Fruit fly (Drosophila melanogaster) whole organism, embryonic: ENCODE measurements around the gene Rdh.

Experiments used
- ATbp ChIP-seq: fragments of 200-800 bp; sonication (Bioruptor generic); optimal IDR thresholded peaks from 2 replicates; lab custom pipeline; 2017; ENCODE audit warnings: missing biosample characterization, mild to moderate bottlenecking, missing genetic modification characterization, missing genetic modification reagents
- Antp ChIP-seq: fragments of 200-800 bp; sonication (Bioruptor generic); optimal IDR thresholded peaks from 3 replicates; lab custom pipeline; 2016; ENCODE audit warnings: missing biosample characterization, missing genetic modification characterization
- Atf3 ChIP-seq: fragments of 200-800 bp; sonication (Bioruptor generic); optimal IDR thresholded peaks from 3 replicates; lab custom pipeline; 2016; ENCODE audit warnings: missing biosample characterization, missing genetic modification characterization
- Bgb ChIP-seq: fragments of 200-800 bp; sonication (Bioruptor generic); IDR thresholded peaks from 2 replicates; pipeline ENCODE4 v1.3.6; 2022; ENCODE audit warnings: missing biosample characterization, missing genetic modification characterization; ENCODE audit not compliant: partially characterized antibody
- Bteb2 ChIP-seq: fragments of 200-800 bp; sonication (Bioruptor generic); optimal IDR thresholded peaks from 2 replicates; lab custom pipeline; 2016; ENCODE audit warnings: missing biosample characterization, missing genetic modification characterization
- C15 ChIP-seq: fragments of 200-800 bp; sonication (Bioruptor generic); IDR thresholded peaks from 3 replicates; pipeline ENCODE4 v1.3.6; 2022; ENCODE audit warnings: missing biosample characterization, missing genetic modification characterization
- CG10267 ChIP-seq: fragments of 200-800 bp; sonication (Bioruptor generic); optimal IDR thresholded peaks from 2 replicates; lab custom pipeline; 2018; ENCODE audit warnings: missing biosample characterization, mild to moderate bottlenecking, missing genetic modification characterization, moderate library complexity
- CG11723 ChIP-seq: fragments of 200-800 bp; sonication (Bioruptor generic); optimal IDR thresholded peaks from 2 replicates; lab custom pipeline; 2017; ENCODE audit warnings: missing biosample characterization, mild to moderate bottlenecking, missing genetic modification characterization
- CG12104 ChIP-seq: fragments of 200-800 bp; sonication (Bioruptor generic); optimal IDR thresholded peaks from 3 replicates; lab custom pipeline; 2016; ENCODE audit warnings: missing biosample characterization, missing genetic modification characterization
- CG1233 ChIP-seq: fragments of 200-800 bp; sonication (Bioruptor generic); optimal IDR thresholded peaks from 4 replicates; lab custom pipeline; 2018; ENCODE audit warnings: missing biosample characterization, mild to moderate bottlenecking, missing genetic modification characterization
- CG13775 ChIP-seq: fragments of 200-800 bp; sonication (Bioruptor generic); optimal IDR thresholded peaks from 3 replicates; lab custom pipeline; 2017; ENCODE audit warnings: missing biosample characterization, mild to moderate bottlenecking, missing genetic modification characterization
- CG14014 ChIP-seq: fragments of 200-800 bp; sonication (Bioruptor generic); IDR thresholded peaks from 2 replicates; pipeline ENCODE4 v1.3.6; 2022; ENCODE audit warnings: missing biosample characterization, missing genetic modification characterization
- CG14667 ChIP-seq: fragments of 200-800 bp; sonication (Bioruptor generic); IDR thresholded peaks from 2 replicates; pipeline ENCODE4 v1.3.6; 2022; ENCODE audit warnings: missing biosample characterization, missing genetic modification characterization
- CG14965 ChIP-seq: fragments of 200-800 bp; sonication (Bioruptor generic); optimal IDR thresholded peaks from 2 replicates; lab custom pipeline; 2016; ENCODE audit warnings: missing biosample characterization, missing genetic modification characterization, borderline replicate concordance
- CG1529 ChIP-seq: fragments of 200-800 bp; sonication (Bioruptor generic); optimal IDR thresholded peaks from 3 replicates; lab custom pipeline; 2018; ENCODE audit warnings: missing biosample characterization, missing genetic modification characterization
- CG16813 ChIP-seq: fragments of 200-800 bp; sonication (Bioruptor generic); IDR thresholded peaks from 3 replicates; pipeline ENCODE4 v1.3.6; 2022; ENCODE audit warnings: missing biosample characterization, missing genetic modification characterization; ENCODE audit not compliant: partially characterized antibody
- CG17802 ChIP-seq: fragments of 200-800 bp; sonication (Bioruptor generic); optimal IDR thresholded peaks from 2 replicates; lab custom pipeline; 2018; ENCODE audit warnings: missing biosample characterization, mild to moderate bottlenecking, missing genetic modification characterization, moderate library complexity
- CG2129 ChIP-seq: fragments of 200-800 bp; sonication (Bioruptor generic); IDR thresholded peaks from 2 replicates; pipeline ENCODE4 v1.3.6; 2022; ENCODE audit warnings: missing biosample characterization, missing genetic modification characterization; ENCODE audit not compliant: partially characterized antibody
- CG31224 ChIP-seq: fragments of 200-800 bp; sonication (Bioruptor generic); IDR thresholded peaks from 2 replicates; pipeline ENCODE4 v1.3.6; 2022; ENCODE audit warnings: missing biosample characterization, missing genetic modification characterization
- CG3407 ChIP-seq: fragments of 200-800 bp; sonication (Bioruptor generic); optimal IDR thresholded peaks from 2 replicates; lab custom pipeline; 2018; ENCODE audit warnings: missing biosample characterization, mild to moderate bottlenecking, missing genetic modification characterization
- CG4328 ChIP-seq: fragments of 200-800 bp; sonication (Bioruptor generic); optimal IDR thresholded peaks from 3 replicates; lab custom pipeline; 2017; ENCODE audit warnings: missing biosample characterization, missing genetic modification reagents, missing genetic modification characterization
- CG4820 ChIP-seq: fragments of 200-800 bp; sonication (Bioruptor generic); optimal IDR thresholded peaks from 3 replicates; lab custom pipeline; 2016; ENCODE audit warnings: missing biosample characterization, missing genetic modification characterization
- CG7372 ChIP-seq: fragments of 200-800 bp; sonication (Bioruptor generic); IDR thresholded peaks from 2 replicates; pipeline ENCODE4 v1.3.6; 2022; ENCODE audit warnings: missing biosample characterization, missing genetic modification characterization
- CG9876 ChIP-seq: fragments of 200-800 bp; sonication (Bioruptor generic); optimal IDR thresholded peaks from 2 replicates; lab custom pipeline; 2016; ENCODE audit warnings: missing biosample characterization, missing genetic modification characterization
- CHES-1-like ChIP-seq: fragments of 200-800 bp; sonication (Bioruptor generic); optimal IDR thresholded peaks from 2 replicates; lab custom pipeline; 2016; ENCODE audit warnings: missing biosample characterization, missing genetic modification characterization
- Dip3 ChIP-seq: fragments of 200-800 bp; sonication (Bioruptor generic); optimal IDR thresholded peaks from 3 replicates; lab custom pipeline; 2016; ENCODE audit warnings: missing biosample characterization, missing genetic modification characterization
- Myb ChIP-seq: fragments of 200-800 bp; sonication (Bioruptor generic); optimal IDR thresholded peaks from 2 replicates; lab custom pipeline; 2016; ENCODE audit warnings: missing biosample characterization, missing genetic modification characterization
- NC2β ChIP-seq: fragments of 200-800 bp; sonication (Bioruptor generic); optimal IDR thresholded peaks from 2 replicates; lab custom pipeline; 2016; ENCODE audit warnings: missing biosample characterization, missing genetic modification characterization
- Nf-YB ChIP-seq: fragments of 200-800 bp; sonication (Bioruptor generic); optimal IDR thresholded peaks from 3 replicates; lab custom pipeline; 2019; ENCODE audit warnings: missing biosample characterization, mild to moderate bottlenecking, missing genetic modification characterization, moderate library complexity
- Pdp1 ChIP-seq, 2 experiments: fragments of 200-800 bp; sonication (Bioruptor generic); optimal IDR thresholded peaks; 3 replicates each; lab custom pipeline; 2016; ENCODE audit warnings: missing biosample characterization in 2 of 2, missing genetic modification characterization in 2 of 2, mild to moderate bottlenecking in 1 of 2, moderate library complexity in 1 of 2
- Poxn ChIP-seq: fragments of 200-800 bp; sonication (Bioruptor generic); IDR thresholded peaks from 2 replicates; pipeline ENCODE4 v1.3.6; 2022; ENCODE audit warnings: missing biosample characterization, missing genetic modification characterization
- al ChIP-seq: fragments of 200-800 bp; sonication (Bioruptor generic); IDR thresholded peaks from 2 replicates; pipeline ENCODE4 v1.3.6; 2022; ENCODE audit warnings: missing biosample characterization, missing genetic modification characterization
- bowl ChIP-seq: fragments of 200-800 bp; sonication (Bioruptor generic); IDR thresholded peaks from 2 replicates; pipeline ENCODE4 v1.3.6; 2022; ENCODE audit warnings: missing biosample characterization, missing genetic modification characterization
- cad ChIP-seq: fragments of >200 bp; optimal IDR thresholded peaks from 2 replicates; lab custom pipeline; 2017; ENCODE audit warnings: missing biosample characterization, missing genetic modification characterization
- dan ChIP-seq: fragments of 200-800 bp; sonication (Bioruptor generic); IDR thresholded peaks from 2 replicates; pipeline ENCODE4 v1.3.6; 2022; ENCODE audit warnings: missing biosample characterization, missing genetic modification characterization
- dimm ChIP-seq: fragments of 200-800 bp; sonication (Bioruptor generic); IDR thresholded peaks from 2 replicates; pipeline ENCODE4 v1.3.6; 2022; ENCODE audit warnings: missing biosample characterization, missing genetic modification characterization
- dm ChIP-seq: fragments of 200-800 bp; sonication (Bioruptor generic); optimal IDR thresholded peaks from 3 replicates; lab custom pipeline; 2016; ENCODE audit warnings: missing biosample characterization, missing genetic modification characterization
- exex ChIP-seq: fragments of 200-800 bp; sonication (Bioruptor generic); optimal IDR thresholded peaks from 4 replicates; lab custom pipeline; 2018; ENCODE audit warnings: missing biosample characterization, mild to moderate bottlenecking, missing genetic modification characterization, moderate library complexity
- gem ChIP-seq: fragments of 200-800 bp; sonication (Bioruptor generic); optimal IDR thresholded peaks from 2 replicates; lab custom pipeline; 2019; ENCODE audit warnings: missing biosample characterization, mild to moderate bottlenecking, missing genetic modification characterization, moderate library complexity
- h ChIP-seq: fragments of >200 bp; optimal IDR thresholded peaks from 2 replicates; lab custom pipeline; 2017
- kah ChIP-seq: fragments of 200-800 bp; sonication (Bioruptor generic); optimal IDR thresholded peaks from 2 replicates; lab custom pipeline; 2018; ENCODE audit warnings: missing biosample characterization, mild to moderate bottlenecking, missing genetic modification characterization
- kni ChIP-seq: fragments of 200-800 bp; sonication (Bioruptor generic); optimal IDR thresholded peaks from 3 replicates; lab custom pipeline; 2017; ENCODE audit warnings: mild to moderate bottlenecking, missing biosample characterization, missing genetic modification reagents, missing genetic modification characterization
- lbe ChIP-seq: fragments of 200-800 bp; sonication (Bioruptor generic); optimal IDR thresholded peaks from 2 replicates; lab custom pipeline; 2016; ENCODE audit warnings: missing biosample characterization, mild to moderate bottlenecking, missing genetic modification characterization
- mld ChIP-seq: fragments of 200-800 bp; sonication (Bioruptor generic); IDR thresholded peaks from 3 replicates; pipeline ENCODE4 v1.3.6; 2022; ENCODE audit warnings: missing biosample characterization, missing genetic modification characterization; ENCODE audit not compliant: partially characterized antibody
- pum ChIP-seq: fragments of 200-800 bp; sonication (Bioruptor generic); optimal IDR thresholded peaks from 2 replicates; lab custom pipeline; 2016; ENCODE audit warnings: missing biosample characterization, missing genetic modification characterization
- repo ChIP-seq: fragments of 200-800 bp; sonication (Bioruptor generic); optimal IDR thresholded peaks from 2 replicates; lab custom pipeline; 2016; ENCODE audit warnings: missing biosample characterization, missing genetic modification characterization
- run ChIP-seq: fragments of 200-800 bp; sonication (Bioruptor generic); optimal IDR thresholded peaks from 3 replicates; lab custom pipeline; 2018; ENCODE audit warnings: missing biosample characterization, mild to moderate bottlenecking, missing genetic modification characterization
- tgo ChIP-seq: fragments of 200-800 bp; sonication (Bioruptor generic); IDR thresholded peaks from 3 replicates; pipeline ENCODE4 v1.3.6; 2022; ENCODE audit warnings: missing biosample characterization, missing genetic modification characterization
- tio ChIP-seq: fragments of 200-800 bp; sonication (Bioruptor generic); optimal IDR thresholded peaks from 2 replicates; lab custom pipeline; 2017; ENCODE audit warnings: missing biosample characterization, missing genetic modification characterization, inconsistent platforms
- vnd ChIP-seq: fragments of 200-800 bp; sonication (Bioruptor generic); IDR thresholded peaks from 3 replicates; pipeline ENCODE4 v1.3.6; 2022; ENCODE audit warnings: missing biosample characterization, missing genetic modification characterization; ENCODE audit not compliant: partially characterized antibody

Rdh gene

DNA sequence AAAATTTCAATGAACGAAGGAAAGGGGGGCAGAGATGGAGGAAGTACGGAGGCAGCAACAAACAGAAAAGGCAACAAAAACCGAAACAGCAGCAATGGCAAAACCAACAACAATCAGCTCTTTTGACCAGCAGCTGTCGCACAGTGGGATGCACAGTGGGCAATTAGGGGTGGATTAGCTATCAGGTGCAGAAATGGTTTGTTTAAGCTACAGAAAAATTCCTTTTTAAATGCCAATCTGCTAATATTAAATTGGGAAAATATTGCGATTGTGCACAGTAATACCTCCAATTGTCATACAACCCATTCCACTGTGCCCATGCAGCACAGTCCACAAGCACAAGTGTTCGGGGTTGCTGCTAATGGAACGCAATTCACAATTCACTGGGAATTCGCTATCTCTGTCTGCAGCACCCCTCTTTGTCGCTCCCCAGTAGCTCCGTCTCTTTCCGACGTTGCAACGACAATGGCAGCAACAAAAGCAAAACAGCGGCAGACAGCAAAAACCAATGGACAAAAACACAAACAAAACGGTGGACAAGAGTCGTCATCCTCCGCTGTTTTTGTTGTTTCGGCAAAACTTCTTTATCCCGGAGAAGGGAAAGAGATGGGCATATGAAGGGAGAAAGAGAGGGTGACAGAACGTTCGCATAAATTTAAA, 40.1 kb upstream of the Rdh start (continued):
- TF ChIP-seq CG16813 (GFP tag; lab: Robert Waterston, UW) (peak; percentile 38; the same call in 1 of the 3 replicates), CG31224 (GFP tag; lab: Robert Waterston, UW) (peak; percentile 90), kah (GFP tag; lab: Kevin White, UChicago) (peak; percentile 58), Atf3 (GFP tag; lab: Kevin White, UChicago) (peak; percentile 91), CG9876 (GFP tag; lab: Kevin White, UChicago) (peak; percentile 92), exex (peak; percentile 19), ATbp (GFP tag; lab: Kevin White, UChicago) (peak; percentile 96), dm (GFP tag; lab: Kevin White, UChicago) (peak; percentile 89), Poxn (GFP tag; lab: Robert Waterston, UW) (peak; percentile 78), lbe (GFP tag; lab: Kevin White, UChicago) (peak; percentile 95), vnd (peak; percentile 42; the same call in 1 of the 3 replicates), gem (tag; lab: Kevin White, UChicago) (peak; percentile 96), CG12104 (GFP tag; lab: Kevin White, UChicago) (peak; percentile 57), repo (GFP tag; lab: Kevin White, UChicago) (peak; percentile 84), Bgb (GFP tag; lab: Robert Waterston, UW) (peak; percentile 43; the same call in 1 of the 2 replicates), CG4328 (GFP tag; lab: Kevin White, UChicago) (no peak), CG14014 (peak; percentile 95), cad (no peak), CG2129 (GFP tag; lab: Robert Waterston, UW) (no peak), CG11723 (GFP tag; lab: Kevin White, UChicago) (peak; percentile 91), Pdp1 (GFP tag; optimal IDR thresholded peaks at IDR 0.05; lab: Kevin White, UChicago) (peak; percentile 92 to 94), Antp (GFP tag; lab: Kevin White, UChicago) (peak; percentile 98), tio (GFP tag; lab: Kevin White, UChicago) (peak; percentile 93), CG1233 (GFP tag; lab: Kevin White, UChicago) (peak; percentile 72), dan (GFP tag; lab: Robert Waterston, UW) (peak; percentile 95), tgo (peak; percentile 97), pum (GFP tag; lab: Kevin White, UChicago) (peak; percentile 95), CG4820 (GFP tag; lab: Kevin White, UChicago) (peak; percentile 92), CG14965 (GFP tag; lab: Kevin White, UChicago) (peak; percentile 80), C15 (peak; percentile 89), kni (peak; percentile 15), h (lab: Kevin White, UChicago) (no peak), dimm (GFP tag; lab: Robert Waterston, UW) (peak; percentile 94), Dip3 (GFP tag; lab: Kevin White, UChicago) (peak; percentile 86), run (tag; lab: Kevin White, UChicago) (peak; percentile 91), CG13775 (GFP tag; lab: Kevin White, UChicago) (peak; percentile 89), CG1529 (GFP tag; lab: Kevin White, UChicago) (peak; percentile 92), CG14667 (GFP tag; lab: Robert Waterston, UW) (peak; percentile 94), CG17802 (tag; lab: Kevin White, UChicago) (peak; percentile 56), NC2β (GFP tag; lab: Kevin White, UChicago) (peak; percentile 96), bowl (GFP tag; lab: Robert Waterston, UW) (peak; percentile 83), mld (GFP tag; lab: Robert Waterston, UW) (no peak), al (GFP tag; lab: Robert Waterston, UW) (peak; percentile 88), Bteb2 (peak; percentile 90), Nf-YB (GFP tag; lab: Kevin White, UChicago) (peak; percentile 72), Myb (peak; percentile 85), CG7372 (GFP tag; lab: Robert Waterston, UW) (peak; percentile 91), CG10267 (tag; lab: Kevin White, UChicago) (peak; percentile 77), CHES-1-like (GFP tag; lab: Kevin White, UChicago) (peak; percentile 93), CG3407 (GFP tag; lab: Kevin White, UChicago) (peak; percentile 87)
